Worm (Caenorhabditis elegans) whole organism, L2 larva: ENCODE results near the gene his-31.

Experiments
- C34F6.9 ChIP-seq: fragments of 150-350 bp; optimal IDR thresholded peaks from 2 replicates; lab custom pipeline; 2014; ENCODE audit warnings: missing biosample characterization, missing genetic modification characterization
- R02D3.7 ChIP-seq: fragments of 150-350 bp; optimal IDR thresholded peaks from 2 replicates; lab custom pipeline; 2014; ENCODE audit warnings: missing biosample characterization, missing genetic modification characterization
- alr-1 ChIP-seq: fragments of 150-350 bp; optimal IDR thresholded peaks from 2 replicates; lab custom pipeline; 2014; ENCODE audit warnings: missing biosample characterization, missing genetic modification characterization
- ama-1 ChIP-seq: fragments of 150-350 bp; optimal IDR thresholded peaks from 2 replicates; lab custom pipeline; 2018; ENCODE audit warnings: inconsistent platforms
- ceh-16 ChIP-seq: fragments of 150-350 bp; optimal IDR thresholded peaks from 2 replicates; lab custom pipeline; 2014; ENCODE audit warnings: missing biosample characterization, missing genetic modification characterization
- crh-2 ChIP-seq: sonication (generic microtip); optimal IDR thresholded peaks from 2 replicates; lab custom pipeline; 2017; ENCODE audit warnings: missing biosample characterization, missing genetic modification characterization
- egl-27 ChIP-seq: sonication (generic microtip); optimal IDR thresholded peaks from 3 replicates; lab custom pipeline; 2017; ENCODE audit warnings: missing biosample characterization, missing genetic modification reagents, missing genetic modification characterization
- elt-1 ChIP-seq: fragments of 150-350 bp; optimal IDR thresholded peaks from 2 replicates; lab custom pipeline; 2014; ENCODE audit warnings: missing biosample characterization, missing genetic modification characterization
- fos-1 ChIP-seq: fragments of 150-350 bp; optimal IDR thresholded peaks from 2 replicates; lab custom pipeline; 2014; ENCODE audit warnings: missing biosample characterization, missing genetic modification characterization
- lin-11 ChIP-seq: fragments of 150-350 bp; sonication (generic microtip); optimal IDR thresholded peaks from 2 replicates; lab custom pipeline; 2014; ENCODE audit warnings: missing biosample characterization, missing genetic modification characterization, inconsistent platforms, mixed read lengths
- lin-13 ChIP-seq: fragments of 150-350 bp; optimal IDR thresholded peaks from 2 replicates; lab custom pipeline; 2014; ENCODE audit warnings: missing biosample characterization, missing genetic modification reagents, missing genetic modification characterization
- lin-39 ChIP-seq: fragments of 150-350 bp; optimal IDR thresholded peaks from 2 replicates; lab custom pipeline; 2014; ENCODE audit warnings: missing biosample characterization, missing genetic modification reagents, missing genetic modification characterization
- mab-5 ChIP-seq: fragments of 150-350 bp; optimal IDR thresholded peaks from 2 replicates; lab custom pipeline; 2014; ENCODE audit warnings: missing biosample characterization, missing genetic modification characterization
- mdl-1 ChIP-seq, 2 experiments: fragments of 150-350 bp in 1 of 2; sonication (generic microtip) in 1 of 2; optimal IDR thresholded peaks; 2 replicates each; lab custom pipeline; 2017; ENCODE audit warnings: missing biosample characterization in 2 of 2, missing genetic modification characterization in 2 of 2
- nhr-10 ChIP-seq: sonication (generic microtip); optimal IDR thresholded peaks from 2 replicates; lab custom pipeline; 2017; ENCODE audit warnings: missing biosample characterization, missing genetic modification characterization
- nhr-11 ChIP-seq: fragments of 150-350 bp; optimal IDR thresholded peaks from 2 replicates; lab custom pipeline; 2014; ENCODE audit warnings: missing biosample characterization, missing genetic modification characterization
- nhr-12 ChIP-seq: fragments of 150-350 bp; optimal IDR thresholded peaks from 2 replicates; lab custom pipeline; 2014; ENCODE audit warnings: missing biosample characterization, missing genetic modification characterization
- nhr-129 ChIP-seq: fragments of 150-350 bp; optimal IDR thresholded peaks from 2 replicates; lab custom pipeline; 2014; ENCODE audit warnings: missing biosample characterization, missing genetic modification characterization
- nhr-21 ChIP-seq: fragments of 150-350 bp; optimal IDR thresholded peaks from 2 replicates; lab custom pipeline; 2014; ENCODE audit warnings: missing biosample characterization, missing genetic modification characterization
- nhr-237 ChIP-seq: fragments of 150-350 bp; optimal IDR thresholded peaks from 2 replicates; lab custom pipeline; 2014; ENCODE audit warnings: missing biosample characterization, missing genetic modification characterization
- nhr-25 ChIP-seq: fragments of 150-350 bp; sonication (generic microtip); optimal IDR thresholded peaks from 3 replicates; lab custom pipeline; 2014; ENCODE audit warnings: missing biosample characterization, missing genetic modification characterization
- nhr-6 ChIP-seq: fragments of 150-350 bp; optimal IDR thresholded peaks from 2 replicates; lab custom pipeline; 2014; ENCODE audit warnings: missing biosample characterization, missing genetic modification characterization
- peb-1 ChIP-seq: fragments of 150-350 bp; optimal IDR thresholded peaks from 2 replicates; lab custom pipeline; 2014; ENCODE audit warnings: missing biosample characterization, missing genetic modification characterization
- sem-4 ChIP-seq: fragments of 150-350 bp; optimal IDR thresholded peaks from 2 replicates; lab custom pipeline; 2014; ENCODE audit warnings: missing biosample characterization, missing genetic modification reagents, missing genetic modification characterization
- sma-3 ChIP-seq: sonication (generic microtip); optimal IDR thresholded peaks from 2 replicates; lab custom pipeline; 2016; ENCODE audit warnings: missing genetic modification reagents, missing genetic modification characterization, missing compliant biosample characterization
- sma-9 ChIP-seq, 2 experiments: fragments of 150-350 bp in 1 of 2; sonication (generic microtip) in 1 of 2; optimal IDR thresholded peaks; 2 replicates each; lab custom pipeline; 2014 to 2016; ENCODE audit warnings: missing genetic modification characterization in 2 of 2, mild to moderate bottlenecking in 1 of 2, missing biosample characterization in 1 of 2, missing compliant biosample characterization in 1 of 2, missing genetic modification reagents in 1 of 2, moderate library complexity in 1 of 2
- snpc-4 ChIP-seq: fragments of 150-350 bp; optimal IDR thresholded peaks from 2 replicates; lab custom pipeline; 2014; ENCODE audit warnings: missing biosample characterization, missing genetic modification characterization
- unc-39 ChIP-seq: fragments of 150-350 bp; optimal IDR thresholded peaks from 2 replicates; lab custom pipeline; 2014; ENCODE audit warnings: missing biosample characterization, missing genetic modification characterization
- unc-62 ChIP-seq: fragments of 150-350 bp; optimal IDR thresholded peaks from 2 replicates; lab custom pipeline; 2014; ENCODE audit warnings: missing biosample characterization, missing genetic modification reagents, missing genetic modification characterization
- zag-1 ChIP-seq: fragments of 150-350 bp; optimal IDR thresholded peaks from 2 replicates; lab custom pipeline; 2014; ENCODE audit warnings: missing biosample characterization, missing genetic modification characterization
- ztf-1 ChIP-seq: fragments of 200-800 bp; sonication (Bioruptor generic); conservative IDR thresholded peaks from 2 replicates; pipeline ENCODE4 v1.3.6; 2022; ENCODE audit warnings: missing genetic modification characterization, missing compliant biosample characterization
- ztf-11 ChIP-seq: sonication (generic microtip); optimal IDR thresholded peaks from 2 replicates; lab custom pipeline; 2017; ENCODE audit warnings: missing biosample characterization, missing genetic modification characterization
- ztf-4 ChIP-seq: fragments of 150-350 bp; optimal IDR thresholded peaks from 2 replicates; lab custom pipeline; 2014; ENCODE audit warnings: missing biosample characterization, missing genetic modification characterization

The his-31 gene

DNA sequence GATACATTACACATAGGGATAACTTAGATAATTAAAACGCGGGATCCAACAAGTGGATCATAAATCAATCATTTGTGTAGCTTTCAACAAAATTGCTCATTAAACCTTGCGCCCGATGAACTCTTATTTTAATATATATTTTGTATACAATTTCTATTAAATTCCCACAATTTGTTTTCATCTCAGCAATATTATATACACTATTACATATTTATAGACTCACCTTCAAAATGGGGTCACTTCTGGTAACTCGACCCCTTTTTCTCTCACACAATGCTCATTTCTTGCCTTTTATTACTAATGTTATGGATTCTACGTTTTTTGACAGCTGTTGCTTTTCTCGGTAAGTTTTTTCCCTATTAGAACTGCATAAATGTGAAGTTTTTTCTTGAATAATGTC is 5.9 kb upstream of the his-31 start, which contains the start of gene lgc-6:
Gene lgc-6, plus strand, starts transcription at position 301 of the 400 bp plus-strand sequence.
- TF ChIP-seq mdl-1 (tag; optimal IDR thresholded peaks at IDR 0.05; lab: Kevin White, UChicago) (no peak), egl-27 (tag; lab: Kevin White, UChicago) (no peak), ama-1 (no peak), unc-39 (no peak), elt-1 (no peak), fos-1 (tag; lab: Kevin White, UChicago) (no peak), nhr-6 (tag; lab: Kevin White, UChicago) (no peak), snpc-4 (tag; lab: Kevin White, UChicago) (no peak), R02D3.7 (tag; lab: Kevin White, UChicago) (no peak), nhr-12 (tag; lab: Kevin White, UChicago) (no peak), nhr-11 (no peak)

DNA sequence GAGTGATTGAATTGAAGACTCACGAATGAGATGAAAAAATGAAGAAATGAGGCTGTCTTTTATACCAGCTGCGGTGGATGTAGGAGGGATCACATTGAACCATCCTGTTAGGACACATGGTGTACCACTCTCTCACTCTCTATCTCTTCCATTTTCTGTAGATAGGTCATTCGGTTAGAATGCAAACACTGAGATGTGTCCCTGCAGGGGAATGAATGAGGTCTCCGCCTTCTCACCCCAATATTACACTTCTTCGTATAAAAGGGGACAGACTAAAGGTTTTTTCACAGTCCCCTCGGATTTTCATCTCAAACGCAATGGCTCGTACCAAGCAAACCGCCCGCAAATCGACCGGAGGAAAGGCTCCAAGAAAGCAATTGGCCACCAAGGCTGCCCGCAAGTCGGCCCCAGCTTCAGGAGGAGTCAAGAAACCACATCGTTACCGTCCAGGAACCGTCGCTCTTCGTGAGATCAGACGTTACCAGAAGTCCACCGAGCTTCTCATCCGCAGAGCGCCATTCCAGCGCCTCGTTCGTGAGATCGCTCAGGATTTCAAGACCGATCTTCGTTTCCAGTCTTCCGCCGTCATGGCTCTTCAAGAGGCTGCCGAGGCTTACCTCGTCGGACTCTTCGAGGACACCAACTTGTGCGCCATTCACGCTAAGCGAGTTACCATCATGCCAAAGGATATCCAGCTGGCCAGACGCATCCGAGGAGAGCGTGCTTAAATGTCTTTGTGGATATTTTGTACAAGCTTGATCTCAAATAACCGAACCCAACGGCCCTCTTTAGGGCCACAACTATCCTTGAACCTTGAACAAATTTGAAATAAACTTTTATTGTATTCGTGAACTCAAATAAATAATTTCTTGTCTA is 443 bp upstream of the his-31 start, which contains the start of gene his-32:
Gene his-32, plus strand, starts transcription at position 318 of the 876 bp plus-strand sequence.
- TF ChIP-seq C34F6.9 (peak; percentile 30), lin-13 (GFP tag; lab: Kevin White, UChicago) (peak; percentile 67), ztf-1 (GFP tag; lab: Robert Waterston, UW) (no peak), ztf-4 (tag; lab: Kevin White, UChicago) (no peak), sma-3 (GFP tag; lab: Kevin White, UChicago) (peak; percentile 55), mab-5 (tag; lab: Kevin White, UChicago) (peak; percentile 66), fos-1 (tag; lab: Kevin White, UChicago) (peak; percentile 21), nhr-129 (tag; lab: Kevin White, UChicago) (peak; percentile 68), ztf-11 (tag; lab: Kevin White, UChicago) (no peak), unc-39 (no peak), R02D3.7 (tag; lab: Kevin White, UChicago) (no peak), lin-39 (tag; lab: Kevin White, UChicago) (no peak), nhr-12 (tag; lab: Kevin White, UChicago) (no peak), nhr-237 (tag; lab: Kevin White, UChicago) (no peak), nhr-21 (tag; lab: Kevin White, UChicago) (peak; percentile 37), ceh-16 (tag; lab: Kevin White, UChicago) (peak; percentile 97), sem-4 (tag; lab: Kevin White, UChicago) (peak; percentile 75), crh-2 (tag; lab: Kevin White, UChicago) (no peak), nhr-6 (tag; lab: Kevin White, UChicago) (peak; percentile 80), peb-1 (tag; lab: Kevin White, UChicago) (no peak), nhr-10 (tag; lab: Kevin White, UChicago) (no peak), sma-9 (GFP tag; optimal IDR thresholded peaks at IDR 0.05; lab: Kevin White, UChicago) (peak; percentile 5), sma-9 (tag; optimal IDR thresholded peaks at IDR 0.05; lab: Kevin White, UChicago) (no peak), mdl-1 (tag; optimal IDR thresholded peaks at IDR 0.05; lab: Kevin White, UChicago) (no peak), zag-1 (tag; lab: Kevin White, UChicago) (no peak), nhr-25 (tag; lab: Kevin White, UChicago) (peak; percentile 95)

DNA sequence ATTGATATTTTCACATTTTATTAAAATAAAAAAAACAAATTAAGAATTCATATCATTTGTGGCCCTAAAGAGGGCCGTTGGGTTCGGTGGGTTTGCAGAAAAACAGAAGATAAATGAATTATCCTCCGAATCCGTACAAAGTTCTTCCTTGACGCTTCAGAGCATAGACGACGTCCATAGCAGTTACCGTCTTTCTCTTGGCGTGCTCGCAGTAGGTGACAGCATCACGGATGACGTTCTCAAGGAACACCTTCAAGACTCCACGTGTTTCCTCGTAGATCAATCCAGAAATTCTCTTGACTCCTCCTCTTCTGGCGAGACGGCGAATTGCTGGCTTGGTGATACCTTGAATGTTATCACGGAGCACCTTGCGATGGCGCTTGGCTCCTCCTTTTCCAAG is 229 bp downstream of the his-31 start:
- TF ChIP-seq nhr-10 (tag; lab: Kevin White, UChicago) (no peak), lin-11 (no peak), ztf-4 (tag; lab: Kevin White, UChicago) (no peak), sma-3 (GFP tag; lab: Kevin White, UChicago) (no peak), nhr-25 (tag; lab: Kevin White, UChicago) (no peak), unc-62 (GFP tag; lab: Kevin White, UChicago) (no peak), sem-4 (tag; lab: Kevin White, UChicago) (no peak), fos-1 (tag; lab: Kevin White, UChicago) (no peak), alr-1 (tag; lab: Kevin White, UChicago) (no peak), C34F6.9 (no peak), lin-39 (tag; lab: Kevin White, UChicago) (no peak), ceh-16 (tag; lab: Kevin White, UChicago) (no peak), ztf-1 (GFP tag; lab: Robert Waterston, UW) (no peak), unc-39 (no peak), sma-9 (GFP tag; optimal IDR thresholded peaks at IDR 0.05; lab: Kevin White, UChicago) (no peak), sma-9 (tag; optimal IDR thresholded peaks at IDR 0.05; lab: Kevin White, UChicago) (no peak), ztf-11 (tag; lab: Kevin White, UChicago) (no peak), nhr-237 (tag; lab: Kevin White, UChicago) (no peak), nhr-12 (tag; lab: Kevin White, UChicago) (no peak)
- TF ChIP-seq, all 48 proteins: peak for 0
